Fruit fly (Drosophila melanogaster): ENCODE data around the gene Ilp8.

Ilp8 gene

dm6 chr3L:16989169-16989568 is 42.7 kb downstream of the Ilp8 start (continued):
- TF ChIP-seq ERR (GFP tag; optimal IDR thresholded peaks at IDR 0.05) (no peak), onecut (GFP tag; IDR thresholded peaks at IDR 0.05) (0 out of 2 replicates have a peak, but pooled peaks have one; percentile 12), CG4730 (GFP tag; IDR thresholded peaks at IDR 0.05) (no peak), CG12219 (GFP tag; optimal IDR thresholded peaks at IDR 0.05) (peak; percentile 28), CG17912 (GFP tag; optimal IDR thresholded peaks at IDR 0.05) (no peak), PHDP (tag; optimal IDR thresholded peaks at IDR 0.05) (peak; percentile 52), chinmo (GFP tag; IDR thresholded peaks at IDR 0.05; ENCODE audit: partially characterized antibody) (no peak), crol (GFP tag; IDR thresholded peaks at IDR 0.05) (no peak), fd64A (GFP tag; optimal IDR thresholded peaks at IDR 0.05) (no peak), CkIIα-i1 (GFP tag; IDR thresholded peaks at IDR 0.05) (no peak), CG8388 (GFP tag; optimal IDR thresholded peaks at IDR 0.05) (peak; percentile 13), pfk (GFP tag; optimal IDR thresholded peaks at IDR 0.05) (no peak), CG3726 (GFP tag; IDR thresholded peaks at IDR 0.05) (no peak), CG18619 (GFP tag; optimal IDR thresholded peaks at IDR 0.05) (peak; percentile 40), amos (GFP tag; IDR thresholded peaks at IDR 0.05; ENCODE audit: partially characterized antibody) (no peak), CG8924 (tag; optimal IDR thresholded peaks at IDR 0.05) (no peak), CG18262 (tag; optimal IDR thresholded peaks at IDR 0.05) (no peak), HLH3B (GFP tag; IDR thresholded peaks at IDR 0.05) (no peak), esg (GFP tag; conservative IDR thresholded peaks at IDR 0.05) (peak; percentile 40; the same call in 1 of the 2 replicates), CG14014 (GFP tag; IDR thresholded peaks at IDR 0.05) (peak; percentile 36; the same call in 1 of the 2 replicates), cad (GFP tag; optimal IDR thresholded peaks at IDR 0.05) (no peak), sd (tag; optimal IDR thresholded peaks at IDR 0.05) (no peak), CG9932 (GFP tag; IDR thresholded peaks at IDR 0.05) (peak; percentile 37; the same call in 1 of the 2 replicates), tgo (GFP tag; IDR thresholded peaks at IDR 0.05) (no peak), ase (GFP tag; IDR thresholded peaks at IDR 0.05) (no peak), bcd (GFP tag; optimal IDR thresholded peaks at IDR 0.05) (peak; percentile 40), CG10321 (GFP tag; IDR thresholded peaks at IDR 0.05) (no peak), CG30403 (GFP tag; optimal IDR thresholded peaks at IDR 0.05) (peak; percentile 45), CG4617 (GFP tag; optimal IDR thresholded peaks at IDR 0.05; ENCODE audit: borderline replicate concordance) (no peak), Poxn (GFP tag; IDR thresholded peaks at IDR 0.05) (no peak), CG6683 (GFP tag; optimal IDR thresholded peaks at IDR 0.05) (no peak), CG14441 (GFP tag; IDR thresholded peaks at IDR 0.05) (no peak), NC2α (GFP tag; optimal IDR thresholded peaks at IDR 0.05) (no peak), Oli (tag; optimal IDR thresholded peaks at IDR 0.05) (peak; percentile 54), nau (GFP tag; optimal IDR thresholded peaks at IDR 0.05) (no peak), Hr51 (GFP tag; optimal IDR thresholded peaks at IDR 0.05) (peak in 1 of 2 experiments; percentile 69), nerfin-2 (GFP tag; IDR thresholded peaks at IDR 0.05; ENCODE audit: partially characterized antibody) (no peak), CG9437 (GFP tag; optimal IDR thresholded peaks at IDR 0.05) (peak; percentile 60), CG2129 (GFP tag; IDR thresholded peaks at IDR 0.05; ENCODE audit: partially characterized antibody) (no peak), sug (tag; optimal IDR thresholded peaks at IDR 0.05) (peak; percentile 24), Sox102F (GFP tag; optimal IDR thresholded peaks at IDR 0.05) (no peak), H15 (GFP tag; IDR thresholded peaks at IDR 0.05) (no peak), Taf1 (GFP tag; IDR thresholded peaks at IDR 0.05) (no peak), CG8089 (GFP tag; optimal IDR thresholded peaks at IDR 0.05) (no peak), CG30431 (GFP tag; optimal IDR thresholded peaks at IDR 0.05) (no peak), E2f1 (GFP tag; IDR thresholded peaks at IDR 0.05) (peak; percentile 18; the same call in 1 of the 2 replicates), CG13424 (tag; optimal IDR thresholded peaks at IDR 0.05) (peak; percentile 62), H2.0 (GFP tag; IDR thresholded peaks at IDR 0.05) (no peak), CG7786 (GFP tag; optimal IDR thresholded peaks at IDR 0.05) (no peak), Dbx (GFP tag; IDR thresholded peaks at IDR 0.05) (no peak), dysf (GFP tag; IDR thresholded peaks at IDR 0.05) (peak; percentile 62; the same call in 2 of the 3 replicates)
